Fruit fly (Drosophila melanogaster) whole organism, pupa: ENCODE measurements around the gene mnb.

Experiments used
- CG13204 ChIP-seq: fragments of 200-800 bp; sonication (Bioruptor generic); optimal IDR thresholded peaks from 2 replicates; lab custom pipeline; 2018; ENCODE audit warnings: missing biosample characterization, mild to moderate bottlenecking, missing genetic modification characterization, moderate library complexity
- CG17806 ChIP-seq: fragments of 200-800 bp; sonication (Bioruptor generic); optimal IDR thresholded peaks from 2 replicates; lab custom pipeline; 2018; ENCODE audit warnings: missing biosample characterization, mild to moderate bottlenecking, missing genetic modification characterization, moderate library complexity
- CG32121 ChIP-seq: fragments of 200-800 bp; sonication (Bioruptor generic); IDR thresholded peaks from 2 replicates; pipeline ENCODE4 v1.3.6; 2022; ENCODE audit warnings: missing biosample characterization, missing genetic modification characterization
- CG34367 ChIP-seq: fragments of 200-800 bp; sonication (Bioruptor generic); optimal IDR thresholded peaks from 2 replicates; lab custom pipeline; 2018; ENCODE audit warnings: missing biosample characterization, mild to moderate bottlenecking, missing genetic modification characterization
- CG4496 ChIP-seq: fragments of 200-800 bp; sonication (Bioruptor generic); IDR thresholded peaks from 3 replicates; pipeline ENCODE4 v1.3.6; 2022; ENCODE audit warnings: missing biosample characterization, missing genetic modification characterization
- CG8301 ChIP-seq: fragments of 200-800 bp; sonication (Bioruptor generic); optimal IDR thresholded peaks from 2 replicates; lab custom pipeline; 2018; ENCODE audit warnings: missing biosample characterization, mild to moderate bottlenecking, missing genetic modification characterization
- CG9948 ChIP-seq: fragments of 200-800 bp; sonication (Bioruptor generic); optimal IDR thresholded peaks from 2 replicates; lab custom pipeline; 2018; ENCODE audit warnings: missing biosample characterization, mild to moderate bottlenecking, missing genetic modification characterization, moderate library complexity
- EcR ChIP-seq: fragments of 200-800 bp; sonication (Bioruptor generic); optimal IDR thresholded peaks from 3 replicates; lab custom pipeline; 2019; ENCODE audit warnings: missing biosample characterization, missing genetic modification characterization, mild to moderate bottlenecking, moderate library complexity, missing genetic modification reagents
- Ets98B ChIP-seq: fragments of 200-800 bp; sonication (Bioruptor generic); IDR thresholded peaks from 2 replicates; pipeline ENCODE4 v1.3.6; 2022; ENCODE audit warnings: missing biosample characterization, missing genetic modification characterization
- Pif1B ChIP-seq: fragments of 200-800 bp; sonication (Bioruptor generic); optimal IDR thresholded peaks from 3 replicates; lab custom pipeline; 2016; ENCODE audit warnings: missing biosample characterization, missing genetic modification characterization
- Snoo ChIP-seq: fragments of 200-800 bp; sonication (Bioruptor generic); optimal IDR thresholded peaks from 3 replicates; lab custom pipeline; 2017; ENCODE audit warnings: missing biosample characterization, mild to moderate bottlenecking, missing genetic modification characterization, inconsistent platforms
- rn ChIP-seq: fragments of 200-800 bp; sonication (Bioruptor generic); IDR thresholded peaks from 2 replicates; pipeline ENCODE4 v1.3.6; 2022; ENCODE audit warnings: missing biosample characterization, missing genetic modification characterization

- TF ChIP-seq Pif1B (GFP tag; lab: Kevin White, UChicago), result no peak
- TF ChIP-seq EcR (GFP tag; lab: Kevin White, UChicago), result no peak
- TF ChIP-seq CG8301 (tag; lab: Kevin White, UChicago), result no peak
- TF ChIP-seq CG34367 (tag; lab: Kevin White, UChicago), result no peak
- TF ChIP-seq CG17806 (tag; lab: Kevin White, UChicago), result no peak
- TF ChIP-seq CG13204 (GFP tag; lab: Kevin White, UChicago), result no peak
- no peak for TF ChIP-seq CG32121 (GFP tag; lab: Robert Waterston, UW)
- no peak for TF ChIP-seq Snoo (tag; lab: Kevin White, UChicago)
- TF ChIP-seq rn (GFP tag; lab: Robert Waterston, UW), result no peak
- TF ChIP-seq CG4496 (GFP tag; lab: Robert Waterston, UW), result peak; percentile 42; the same call in 1 of the 3 replicates
- no peak for TF ChIP-seq CG9948 (tag; lab: Kevin White, UChicago)
- no peak for TF ChIP-seq Ets98B (GFP tag; lab: Robert Waterston, UW)
Measured at dm6 chrX:17912514-17912913, 25.5 kb upstream of the mnb start.
